Worm (Caenorhabditis elegans): ENCODE measurements around the gene F20D12.7.

- TF ChIP-seq pax-1 (tag; optimal IDR thresholded peaks at IDR 0.05), result no peak
- TF ChIP-seq elt-2 (tag; optimal IDR thresholded peaks at IDR 0.05), result no peak
- no peak for TF ChIP-seq sox-4 (tag; optimal IDR thresholded peaks at IDR 0.05)
- no peak for TF ChIP-seq tbx-2 (tag; optimal IDR thresholded peaks at IDR 0.05)
- TF ChIP-seq dve-1 (tag; optimal IDR thresholded peaks at IDR 0.05), result no peak
- TF ChIP-seq pag-3 (tag; optimal IDR thresholded peaks at IDR 0.05; ENCODE audit: borderline replicate concordance), result no peak
- no peak for TF ChIP-seq nhr-11 (tag; optimal IDR thresholded peaks at IDR 0.05)
- no peak for TF ChIP-seq fax-1 (tag; optimal IDR thresholded peaks at IDR 0.05)
- TF ChIP-seq rnt-1 (tag; optimal IDR thresholded peaks at IDR 0.05), result no peak
- no peak for TF ChIP-seq ttx-3 (tag; optimal IDR thresholded peaks at IDR 0.05)
- TF ChIP-seq hlh-30 (tag; optimal IDR thresholded peaks at IDR 0.05; ENCODE audit: insufficient read depth), result no peak
- no peak for TF ChIP-seq ceh-19 (GFP tag; optimal IDR thresholded peaks at IDR 0.05)
- TF ChIP-seq ceh-34 (tag; optimal IDR thresholded peaks at IDR 0.05), result no peak
- no peak for TF ChIP-seq ets-4 (tag; optimal IDR thresholded peaks at IDR 0.05)
Measured at ce11 chrIV:7897443-7897842, 41.3 kb downstream of the F20D12.7 start, which contains the start of gene ilys-4.

Data from whole organism, late embryonic.